Fruit fly (Drosophila melanogaster): ENCODE measurements around the gene Skel.
A peak's percentile ranks its signal among the peaks of the same experiment; 100 is the strongest.

Skel gene

dm6 chr3R:10650641-10651318, 36.0 kb upstream of the Skel start (continued):
- TF ChIP-seq Nf-YB (GFP tag; optimal IDR thresholded peaks at IDR 0.05): peak; percentile 67
- TF ChIP-seq CG10959 (GFP tag; IDR thresholded peaks at IDR 0.05): 0 out of 2 replicates have a peak, but pooled peaks have one; percentile 43
- TF ChIP-seq Sox100B (GFP tag; optimal IDR thresholded peaks at IDR 0.05): peak; percentile 11

- TF ChIP-seq ap (GFP tag; IDR thresholded peaks at IDR 0.05): no peak
- TF ChIP-seq CG17359 (tag; optimal IDR thresholded peaks at IDR 0.05): no peak
- no peak for TF ChIP-seq tup (GFP tag; optimal IDR thresholded peaks at IDR 0.05)
- TF ChIP-seq H15 (GFP tag; IDR thresholded peaks at IDR 0.05): no peak
- no peak for TF ChIP-seq pan (optimal IDR thresholded peaks at IDR 0.05)
- TF ChIP-seq pan (GFP tag; optimal IDR thresholded peaks at IDR 0.05 in 1 of 2, IDR thresholded peaks at IDR 0.05 in 1 of 2): no peak
- TF ChIP-seq Med (GFP tag): peak; percentile 22
- TF ChIP-seq croc (GFP tag; conservative IDR thresholded peaks at IDR 0.05): no peak
These were observed 32.1 kb upstream of the Skel start for dm6 chr3R:10654642-10655041.

- peak; percentile 37; the same call in 1 of the 2 replicates for TF ChIP-seq Ada2b (GFP tag; IDR thresholded peaks at IDR 0.05)
- no peak for TF ChIP-seq Hmr (GFP tag; optimal IDR thresholded peaks at IDR 0.05)
- TF ChIP-seq CG11695 (GFP tag; IDR thresholded peaks at IDR 0.05): 0 out of 3 replicates have a peak, but pooled peaks have one; percentile 37
- TF ChIP-seq H15 (GFP tag; IDR thresholded peaks at IDR 0.05): 0 out of 3 replicates have a peak, but pooled peaks have one; percentile 19
- TF ChIP-seq lola (GFP tag; optimal IDR thresholded peaks at IDR 0.05): peak in 1 of 3 experiments; percentile 36
- peak; percentile 18 for TF ChIP-seq Antp (GFP tag; optimal IDR thresholded peaks at IDR 0.05)
- no peak for TF ChIP-seq zen2 (GFP tag; IDR thresholded peaks at IDR 0.05; ENCODE audit: partially characterized antibody)
- peak; percentile 47 for TF ChIP-seq CG7839 (tag; optimal IDR thresholded peaks at IDR 0.05)
- TF ChIP-seq CG32772 (GFP tag; IDR thresholded peaks at IDR 0.05): peak; percentile 50; the same call in 1 of the 2 replicates
- TF ChIP-seq pnt (GFP tag; optimal IDR thresholded peaks at IDR 0.05): peak; percentile 9
- TF ChIP-seq az2 (GFP tag; optimal IDR thresholded peaks at IDR 0.05): peak; percentile 12
- peak; percentile 6 for TF ChIP-seq CG16815 (GFP tag; optimal IDR thresholded peaks at IDR 0.05)
- TF ChIP-seq CG17328 (GFP tag; IDR thresholded peaks at IDR 0.05): peak; percentile 55
- peak; percentile 42 for TF ChIP-seq Blimp-1 (GFP tag; optimal IDR thresholded peaks at IDR 0.05)
- TF ChIP-seq Rfx (GFP tag; IDR thresholded peaks at IDR 0.05): peak; percentile 29; the same call in 1 of the 2 replicates
- peak; percentile 23 for TF ChIP-seq bcd (GFP tag; optimal IDR thresholded peaks at IDR 0.05)
- TF ChIP-seq Sox102F (GFP tag; optimal IDR thresholded peaks at IDR 0.05): peak; percentile 37
- TF ChIP-seq jumu (GFP tag; optimal IDR thresholded peaks at IDR 0.05): peak; percentile 4
- no peak for TF ChIP-seq Hey (tag; optimal IDR thresholded peaks at IDR 0.05)
- TF ChIP-seq dpn (GFP tag; optimal IDR thresholded peaks at IDR 0.05): peak; percentile 7 to 32
- TF ChIP-seq CoRest (tag; optimal IDR thresholded peaks at IDR 0.05): peak; percentile 17
- peak; percentile 6 for TF ChIP-seq CG7556 (GFP tag; optimal IDR thresholded peaks at IDR 0.05)
- TF ChIP-seq lab (GFP tag; optimal IDR thresholded peaks at IDR 0.05): peak; percentile 21
- peak; percentile 6 for TF ChIP-seq CG15601 (tag; optimal IDR thresholded peaks at IDR 0.05)
- peak; percentile 35 for TF ChIP-seq gsb-n (tag; optimal IDR thresholded peaks at IDR 0.05)
- peak; percentile 2 for TF ChIP-seq PHDP (tag; optimal IDR thresholded peaks at IDR 0.05)
- peak; percentile 52; the same call in 1 of the 2 replicates for TF ChIP-seq Xrp1 (GFP tag; IDR thresholded peaks at IDR 0.05)
- peak; percentile 5 for TF ChIP-seq CG17802 (tag; optimal IDR thresholded peaks at IDR 0.05)
- TF ChIP-seq dmrt11E (tag; optimal IDR thresholded peaks at IDR 0.05): peak; percentile 53
- peak; percentile 32 for TF ChIP-seq nmo (GFP tag; optimal IDR thresholded peaks at IDR 0.05)
- peak; percentile 28; the same call in 1 of the 2 replicates for TF ChIP-seq Atf6 (GFP tag; IDR thresholded peaks at IDR 0.05)
- peak; percentile 66; the same call in 2 of the 3 replicates for TF ChIP-seq zfh1 (GFP tag; IDR thresholded peaks at IDR 0.05)
- TF ChIP-seq CG15073 (GFP tag; optimal IDR thresholded peaks at IDR 0.05): no peak
- peak; percentile 38; the same call in 1 of the 3 replicates for TF ChIP-seq CG17361 (GFP tag; IDR thresholded peaks at IDR 0.05)
- TF ChIP-seq CG15696 (tag; optimal IDR thresholded peaks at IDR 0.05): no peak
These were observed 30.8 kb upstream of the Skel start for dm6 chr3R:10655968-10656367.

Data from whole organism, embryonic.